Worm (Caenorhabditis elegans) whole organism, L3 larva: ENCODE measurements around the gene F53F4.4.
A peak's percentile ranks its signal among the peaks of the same experiment; 100 is the strongest.

Source experiments
- R02D3.7 ChIP-seq: fragments of 150-350 bp; optimal IDR thresholded peaks from 2 replicates; lab custom pipeline; 2014; ENCODE audit warnings: missing biosample characterization, missing genetic modification characterization
- ama-1 ChIP-seq: fragments of 150-350 bp; optimal IDR thresholded peaks from 2 replicates; lab custom pipeline; 2018
- ceh-16 ChIP-seq: sonication (generic microtip); optimal IDR thresholded peaks from 2 replicates; lab custom pipeline; 2017; ENCODE audit warnings: missing biosample characterization, missing genetic modification characterization
- ceh-9 ChIP-seq: sonication (generic microtip); optimal IDR thresholded peaks from 2 replicates; lab custom pipeline; 2018; ENCODE audit warnings: missing biosample characterization, missing genetic modification characterization
- daf-12 ChIP-seq: fragments of 150-350 bp; optimal IDR thresholded peaks from 2 replicates; lab custom pipeline; 2014; ENCODE audit warnings: missing biosample characterization, missing genetic modification reagents, missing genetic modification characterization
- egl-27 ChIP-seq: sonication (generic microtip); optimal IDR thresholded peaks from 4 replicates; lab custom pipeline; 2017; ENCODE audit warnings: missing biosample characterization, missing genetic modification reagents, missing genetic modification characterization
- elt-1 ChIP-seq: fragments of 150-350 bp; optimal IDR thresholded peaks from 2 replicates; lab custom pipeline; 2014; ENCODE audit warnings: missing biosample characterization, missing genetic modification characterization
- elt-2 ChIP-seq: sonication (generic microtip); optimal IDR thresholded peaks from 2 replicates; lab custom pipeline; 2016; ENCODE audit warnings: missing genetic modification reagents, mild to moderate bottlenecking, missing genetic modification characterization, missing compliant biosample characterization
- eor-1 ChIP-seq, 2 experiments: fragments of 150-350 bp; optimal IDR thresholded peaks; 2 replicates each; lab custom pipeline; 2014 to 2018; ENCODE audit warnings: missing biosample characterization in 2 of 2, missing genetic modification characterization in 2 of 2
- fkh-2 ChIP-seq: fragments of 150-350 bp; optimal IDR thresholded peaks from 2 replicates; lab custom pipeline; 2014; ENCODE audit warnings: missing biosample characterization, missing genetic modification reagents, missing genetic modification characterization
- fos-1 ChIP-seq: fragments of 150-350 bp; optimal IDR thresholded peaks from 2 replicates; lab custom pipeline; 2014; ENCODE audit warnings: missing biosample characterization, missing genetic modification characterization
- hmg-11 ChIP-seq: sonication (generic microtip); optimal IDR thresholded peaks from 2 replicates; lab custom pipeline; 2016; ENCODE audit warnings: missing genetic modification characterization, missing compliant biosample characterization
- jun-1 ChIP-seq: fragments of 150-350 bp; optimal IDR thresholded peaks from 2 replicates; lab custom pipeline; 2014; ENCODE audit warnings: missing biosample characterization, missing genetic modification reagents, missing genetic modification characterization
- lin-15B ChIP-seq: fragments of 150-350 bp; optimal IDR thresholded peaks from 2 replicates; lab custom pipeline; 2014; ENCODE audit warnings: missing biosample characterization, missing genetic modification characterization
- lin-39 ChIP-seq: fragments of 150-350 bp; optimal IDR thresholded peaks from 2 replicates; lab custom pipeline; 2018; ENCODE audit warnings: missing biosample characterization, missing genetic modification reagents, missing genetic modification characterization
- lsy-12 ChIP-seq: sonication (generic microtip); optimal IDR thresholded peaks from 2 replicates; lab custom pipeline; 2016; ENCODE audit warnings: mild to moderate bottlenecking, missing genetic modification characterization, missing compliant biosample characterization
- mdl-1 ChIP-seq: fragments of 150-350 bp; optimal IDR thresholded peaks from 2 replicates; lab custom pipeline; 2014; ENCODE audit warnings: missing biosample characterization, missing genetic modification characterization
- mml-1 ChIP-seq: fragments of 150-350 bp; sonication (generic microtip); optimal IDR thresholded peaks from 3 replicates; lab custom pipeline; 2014; ENCODE audit warnings: missing biosample characterization, missing genetic modification characterization
- nfya-1 ChIP-seq: sonication (generic microtip); optimal IDR thresholded peaks from 2 replicates; lab custom pipeline; 2017; ENCODE audit warnings: missing genetic modification characterization, mild to moderate bottlenecking, missing compliant biosample characterization, antibody characterized with exemption, moderate library complexity; ENCODE audit not compliant: insufficient read depth
- nhr-23 ChIP-seq: fragments of 150-350 bp; optimal IDR thresholded peaks from 2 replicates; lab custom pipeline; 2014; ENCODE audit warnings: missing biosample characterization, missing genetic modification reagents, missing genetic modification characterization
- nhr-237 ChIP-seq: fragments of 150-350 bp; optimal IDR thresholded peaks from 2 replicates; lab custom pipeline; 2014; ENCODE audit warnings: missing biosample characterization, missing genetic modification characterization
- nhr-25 ChIP-seq: sonication (generic microtip); optimal IDR thresholded peaks from 2 replicates; lab custom pipeline; 2017; ENCODE audit warnings: missing biosample characterization, missing genetic modification characterization
- nhr-28 ChIP-seq: fragments of 150-350 bp; optimal IDR thresholded peaks from 2 replicates; lab custom pipeline; 2014; ENCODE audit warnings: missing biosample characterization, missing genetic modification characterization
- nhr-43 ChIP-seq: sonication (generic microtip); optimal IDR thresholded peaks from 2 replicates; lab custom pipeline; 2016; ENCODE audit warnings: mild to moderate bottlenecking, missing genetic modification characterization, missing compliant biosample characterization; ENCODE audit not compliant: poor library complexity, severe bottlenecking
- nhr-76 ChIP-seq: fragments of 150-350 bp; sonication (generic microtip); optimal IDR thresholded peaks from 5 replicates; lab custom pipeline; 2014; ENCODE audit warnings: missing biosample characterization, missing genetic modification characterization
- nhr-77 ChIP-seq: fragments of 150-350 bp; optimal IDR thresholded peaks from 2 replicates; lab custom pipeline; 2014; ENCODE audit warnings: missing biosample characterization, missing genetic modification characterization
- pha-4 ChIP-seq: fragments of 150-350 bp; optimal IDR thresholded peaks from 2 replicates; lab custom pipeline; 2014; ENCODE audit warnings: missing biosample characterization, missing genetic modification reagents, missing genetic modification characterization
- pqm-1 ChIP-seq: fragments of 150-350 bp; optimal IDR thresholded peaks from 2 replicates; lab custom pipeline; 2017; ENCODE audit warnings: missing biosample characterization, missing genetic modification characterization, inconsistent platforms
- skn-1 ChIP-seq: fragments of 150-350 bp; optimal IDR thresholded peaks from 2 replicates; lab custom pipeline; 2014; ENCODE audit warnings: missing biosample characterization, missing genetic modification characterization
- snpc-4 ChIP-seq: fragments of 150-350 bp; optimal IDR thresholded peaks from 2 replicates; lab custom pipeline; 2014; ENCODE audit warnings: missing biosample characterization, missing genetic modification characterization
- unc-62 ChIP-seq: fragments of 150-350 bp; sonication (generic microtip); optimal IDR thresholded peaks from 4 replicates; lab custom pipeline; 2014; ENCODE audit warnings: missing biosample characterization, missing genetic modification reagents, missing genetic modification characterization
- zag-1 ChIP-seq: fragments of 150-350 bp; optimal IDR thresholded peaks from 2 replicates; lab custom pipeline; 2014; ENCODE audit warnings: missing biosample characterization, missing genetic modification characterization
- ztf-4 ChIP-seq: fragments of 150-350 bp; optimal IDR thresholded peaks from 2 replicates; lab custom pipeline; 2014; ENCODE audit warnings: missing biosample characterization, missing genetic modification characterization

The F53F4.4 gene

ce11 chrV:13565197-13565596 is 28.0 kb upstream of the F53F4.4 start (continued):
- no peak for TF ChIP-seq elt-1 (tag; lab: Kevin White, UChicago)
- TF ChIP-seq skn-1 (tag; lab: Kevin White, UChicago) = peak; percentile 11
- TF ChIP-seq snpc-4 (tag; lab: Kevin White, UChicago) = peak; percentile 88
- TF ChIP-seq egl-27 (tag; lab: Kevin White, UChicago) = peak; percentile 28
- TF ChIP-seq pqm-1 (tag; lab: Kevin White, UChicago) = peak; percentile 92
- peak; percentile 0 for TF ChIP-seq ztf-4 (tag; lab: Kevin White, UChicago)
- TF ChIP-seq jun-1 (tag; lab: Kevin White, UChicago) = peak; percentile 68
- TF ChIP-seq nhr-28 (tag; lab: Kevin White, UChicago) = no peak
- peak; percentile 38 for TF ChIP-seq unc-62 (GFP tag; lab: Kevin White, UChicago)
- peak; percentile 94 for TF ChIP-seq lin-15B (tag; lab: Kevin White, UChicago)
- TF ChIP-seq lsy-12 (tag; lab: Kevin White, UChicago) = peak; percentile 79
- no peak for TF ChIP-seq eor-1 (tag; optimal IDR thresholded peaks at IDR 0.05; lab: Kevin White, UChicago)
- no peak for TF ChIP-seq daf-12 (tag; lab: Kevin White, UChicago)
- TF ChIP-seq pha-4 (tag; lab: Kevin White, UChicago) = peak; percentile 93
- peak; percentile 76 for TF ChIP-seq hmg-11 (tag; lab: Kevin White, UChicago)
- peak; percentile 90 for TF ChIP-seq nhr-76 (tag; lab: Kevin White, UChicago)
- TF ChIP-seq nhr-237 (tag; lab: Kevin White, UChicago) = no peak
- peak; percentile 90 for TF ChIP-seq lin-39 (tag; lab: Kevin White, UChicago)
- no peak for TF ChIP-seq nhr-77
- TF ChIP-seq, all 47 proteins: peak for 26

ce11 chrV:13565781-13566180 is 27.4 kb upstream of the F53F4.4 start, which contains the start of gene slrp-1:
TSS of gene slrp-1 (plus strand) at chrV:13565863.
- TF ChIP-seq ama-1 (lab: Kevin White, UChicago) = peak; percentile 19
- TF ChIP-seq pha-4 (tag; lab: Kevin White, UChicago) = no peak

- TF ChIP-seq zag-1 (tag; lab: Kevin White, UChicago) = no peak
- TF ChIP-seq elt-2 = peak; percentile 16
- TF ChIP-seq nhr-77 = no peak
- no peak for TF ChIP-seq eor-1 (tag; optimal IDR thresholded peaks at IDR 0.05; lab: Kevin White, UChicago)
- no peak for TF ChIP-seq nhr-237 (tag; lab: Kevin White, UChicago)
- no peak for TF ChIP-seq nhr-25 (tag; lab: Kevin White, UChicago)
- no peak for TF ChIP-seq fkh-2 (tag; lab: Kevin White, UChicago)
- TF ChIP-seq pha-4 (tag; lab: Kevin White, UChicago) = no peak
- no peak for TF ChIP-seq mdl-1 (tag; lab: Kevin White, UChicago)
- TF ChIP-seq nhr-43 = peak; percentile 55
- peak; percentile 76 for TF ChIP-seq ama-1 (lab: Kevin White, UChicago)
- peak; percentile 33 for TF ChIP-seq lsy-12 (tag; lab: Kevin White, UChicago)
These were observed 26.2 kb upstream of the F53F4.4 start for ce11 chrV:13566967-13567366.

- peak; percentile 37 for TF ChIP-seq R02D3.7 (tag; lab: Kevin White, UChicago)
- no peak for TF ChIP-seq zag-1 (tag; lab: Kevin White, UChicago)
- TF ChIP-seq ceh-9 (tag; lab: Kevin White, UChicago) = no peak
- no peak for TF ChIP-seq eor-1 (tag; optimal IDR thresholded peaks at IDR 0.05; lab: Kevin White, UChicago)
- peak; percentile 57 for TF ChIP-seq nhr-23
- peak; percentile 7 for TF ChIP-seq nhr-43
- TF ChIP-seq lin-39 (tag; lab: Kevin White, UChicago) = peak; percentile 50
- TF ChIP-seq nhr-237 (tag; lab: Kevin White, UChicago) = no peak
- peak; percentile 43 for TF ChIP-seq snpc-4 (tag; lab: Kevin White, UChicago)
- no peak for TF ChIP-seq skn-1 (tag; lab: Kevin White, UChicago)
- TF ChIP-seq pqm-1 (tag; lab: Kevin White, UChicago) = peak; percentile 42
- TF ChIP-seq jun-1 (tag; lab: Kevin White, UChicago) = no peak
- TF ChIP-seq egl-27 (tag; lab: Kevin White, UChicago) = no peak
- TF ChIP-seq hmg-11 (tag; lab: Kevin White, UChicago) = peak; percentile 54
- TF ChIP-seq pha-4 (tag; lab: Kevin White, UChicago) = peak; percentile 85
- peak; percentile 21 for TF ChIP-seq elt-2
- TF ChIP-seq lin-15B (tag; lab: Kevin White, UChicago) = peak; percentile 91
- TF ChIP-seq ceh-16 = no peak
- no peak for TF ChIP-seq fos-1 (tag; lab: Kevin White, UChicago)
- no peak for TF ChIP-seq mml-1 (tag; lab: Kevin White, UChicago)
- TF ChIP-seq nfya-1 = peak; percentile 55
- TF ChIP-seq, all 47 proteins: peak for 11
These were observed 24.6 kb upstream of the F53F4.4 start, which contains the start of the genes nuaf-1 and bir-2 for ce11 chrV:13568533-13568932. TSS of gene nuaf-1 (minus strand) at chrV:13568630. TSS of gene bir-2 (plus strand) at chrV:13568850.
